Fruit fly (Drosophila melanogaster) whole organism, embryonic: ENCODE measurements around the gene Sur.

Experiments
- CG1024 ChIP-seq: fragments of 200-800 bp; sonication (Bioruptor generic); IDR thresholded peaks from 2 replicates; pipeline ENCODE4 v1.3.6; 2022; ENCODE audit warnings: missing biosample characterization, missing genetic modification characterization
- CG11247 ChIP-seq: fragments of 200-800 bp; sonication (Bioruptor generic); IDR thresholded peaks from 2 replicates; pipeline ENCODE4 v1.3.6; 2022; ENCODE audit warnings: missing biosample characterization, missing genetic modification characterization
- CG11560 ChIP-seq: fragments of 200-800 bp; sonication (Bioruptor generic); IDR thresholded peaks from 3 replicates; pipeline ENCODE4 v1.3.6; 2022; ENCODE audit warnings: missing biosample characterization, missing genetic modification characterization
- CG13287 ChIP-seq: fragments of 200-800 bp; sonication (Bioruptor generic); IDR thresholded peaks from 2 replicates; pipeline ENCODE4 v1.3.6; 2022; ENCODE audit warnings: missing biosample characterization, missing genetic modification characterization; ENCODE audit not compliant: partially characterized antibody
- CG14050 ChIP-seq: fragments of 200-800 bp; sonication (Bioruptor generic); IDR thresholded peaks from 3 replicates; pipeline ENCODE4 v1.3.6; 2022; ENCODE audit warnings: missing biosample characterization, missing genetic modification characterization
- CG14860 ChIP-seq: fragments of 200-800 bp; sonication (Bioruptor generic); IDR thresholded peaks from 3 replicates; pipeline ENCODE4 v1.3.6; 2022; ENCODE audit warnings: missing biosample characterization, missing genetic modification characterization; ENCODE audit not compliant: partially characterized antibody
- CG17361 ChIP-seq: fragments of 200-800 bp; sonication (Bioruptor generic); IDR thresholded peaks from 3 replicates; pipeline ENCODE4 v1.3.6; 2022; ENCODE audit warnings: missing biosample characterization, missing genetic modification characterization
- CG2712 ChIP-seq: fragments of 200-800 bp; optimal IDR thresholded peaks from 3 replicates; lab custom pipeline; 2019; ENCODE audit warnings: missing biosample characterization, mild to moderate bottlenecking, missing genetic modification characterization, moderate library complexity
- CG32532 ChIP-seq: fragments of 200-800 bp; sonication (Bioruptor generic); IDR thresholded peaks from 2 replicates; pipeline ENCODE4 v1.3.6; 2022; ENCODE audit warnings: missing biosample characterization, missing genetic modification characterization
- CG34376 ChIP-seq: fragments of 200-800 bp; sonication (Bioruptor generic); optimal IDR thresholded peaks from 2 replicates; lab custom pipeline; 2018; ENCODE audit warnings: missing biosample characterization, mild to moderate bottlenecking, missing genetic modification characterization
- CG4730 ChIP-seq: fragments of 200-800 bp; sonication (Bioruptor generic); IDR thresholded peaks from 2 replicates; pipeline ENCODE4 v1.3.6; 2022; ENCODE audit warnings: missing biosample characterization, missing genetic modification characterization
- CG6254 ChIP-seq: fragments of 200-800 bp; sonication (Bioruptor generic); optimal IDR thresholded peaks from 3 replicates; lab custom pipeline; 2017; ENCODE audit warnings: mild to moderate bottlenecking, missing biosample characterization, missing genetic modification reagents, missing genetic modification characterization
- CG8290 ChIP-seq, 3 experiments: fragments of 200-800 bp; sonication (Bioruptor generic); optimal IDR thresholded peaks; 2 replicates each; lab custom pipeline; 2016 to 2019; ENCODE audit warnings: missing biosample characterization in 3 of 3, missing genetic modification characterization in 3 of 3, mild to moderate bottlenecking in 2 of 3, moderate library complexity in 1 of 3
- CG8924 ChIP-seq: fragments of 200-800 bp; optimal IDR thresholded peaks from 3 replicates; lab custom pipeline; 2019; ENCODE audit warnings: missing biosample characterization, mild to moderate bottlenecking, missing genetic modification characterization, moderate library complexity
- CG9727 ChIP-seq: fragments of 200-800 bp; sonication (Bioruptor generic); optimal IDR thresholded peaks from 3 replicates; lab custom pipeline; 2017; ENCODE audit warnings: missing biosample characterization, mild to moderate bottlenecking, missing genetic modification characterization
- CG9797 ChIP-seq: fragments of 200-800 bp; sonication (Bioruptor generic); optimal IDR thresholded peaks from 3 replicates; lab custom pipeline; 2018; ENCODE audit warnings: missing biosample characterization, mild to moderate bottlenecking, missing genetic modification characterization
- CG9876 ChIP-seq: fragments of 200-800 bp; sonication (Bioruptor generic); optimal IDR thresholded peaks from 2 replicates; lab custom pipeline; 2016; ENCODE audit warnings: missing biosample characterization, missing genetic modification characterization
- CTCF ChIP-seq: fragments of 200-800 bp; sonication (Bioruptor generic); optimal IDR thresholded peaks from 2 replicates; lab custom pipeline; 2017; ENCODE audit warnings: missing biosample characterization, mild to moderate bottlenecking, missing genetic modification characterization, moderate library complexity
- Dll ChIP-seq: fragments of 200-800 bp; sonication (Bioruptor generic); IDR thresholded peaks from 4 replicates; pipeline ENCODE4 v1.3.6; 2022; ENCODE audit warnings: missing biosample characterization, missing genetic modification characterization; ENCODE audit not compliant: partially characterized antibody
- Elba2 ChIP-seq: fragments of 200-800 bp; sonication (Bioruptor generic); optimal IDR thresholded peaks from 3 replicates; lab custom pipeline; 2016; ENCODE audit warnings: missing biosample characterization, missing genetic modification characterization
- Fer1 ChIP-seq: fragments of 200-800 bp; sonication (Bioruptor generic); optimal IDR thresholded peaks from 2 replicates; lab custom pipeline; 2017; ENCODE audit warnings: missing biosample characterization, mild to moderate bottlenecking, missing genetic modification characterization
- HHEX ChIP-seq: fragments of 200-800 bp; sonication (Bioruptor generic); optimal IDR thresholded peaks from 3 replicates; lab custom pipeline; 2017; ENCODE audit warnings: missing biosample characterization, mild to moderate bottlenecking, missing genetic modification characterization, missing genetic modification reagents
- HLH4C ChIP-seq: fragments of 200-800 bp; sonication (Bioruptor generic); IDR thresholded peaks from 3 replicates; pipeline ENCODE4 v1.3.6; 2022; ENCODE audit warnings: missing biosample characterization, missing genetic modification characterization; ENCODE audit not compliant: partially characterized antibody
- HmgZ ChIP-seq: fragments of 200-800 bp; sonication (Bioruptor generic); optimal IDR thresholded peaks from 2 replicates; lab custom pipeline; 2018; ENCODE audit warnings: missing biosample characterization, mild to moderate bottlenecking, missing genetic modification characterization
- Hmx ChIP-seq: fragments of 200-800 bp; sonication (Bioruptor generic); optimal IDR thresholded peaks from 2 replicates; lab custom pipeline; 2016; ENCODE audit warnings: missing biosample characterization, missing genetic modification characterization
- Lhr ChIP-seq: fragments of 200-800 bp; sonication (Bioruptor generic); optimal IDR thresholded peaks from 3 replicates; lab custom pipeline; 2017; ENCODE audit warnings: mild to moderate bottlenecking, missing biosample characterization, missing genetic modification reagents, missing genetic modification characterization
- MESR4 ChIP-seq: fragments of 200-800 bp; sonication (Bioruptor generic); optimal IDR thresholded peaks from 2 replicates; lab custom pipeline; 2018; ENCODE audit warnings: missing biosample characterization, mild to moderate bottlenecking, missing genetic modification characterization, moderate library complexity
- Mad ChIP-seq: fragments of 200-800 bp; sonication (Bioruptor generic); optimal IDR thresholded peaks from 2 replicates; lab custom pipeline; 2016; ENCODE audit warnings: missing biosample characterization, missing genetic modification characterization
- Med ChIP-seq: fragments of 200-800 bp; sonication (Bioruptor generic); peaks from one replicate; lab custom pipeline; 2016; ENCODE audit warnings: missing biosample characterization, missing genetic modification characterization, mild to moderate bottlenecking, inconsistent platforms, moderate library complexity
- NC2α ChIP-seq: fragments of 200-800 bp; sonication (Bioruptor generic); optimal IDR thresholded peaks from 2 replicates; lab custom pipeline; 2016; ENCODE audit warnings: missing biosample characterization, missing genetic modification characterization
- Nf-YC ChIP-seq: fragments of 200-800 bp; optimal IDR thresholded peaks from 3 replicates; lab custom pipeline; 2019; ENCODE audit warnings: missing biosample characterization, mild to moderate bottlenecking, missing genetic modification characterization, moderate library complexity
- Pdp1 ChIP-seq, 2 experiments: fragments of 200-800 bp; sonication (Bioruptor generic); optimal IDR thresholded peaks; 3 replicates each; lab custom pipeline; 2016; ENCODE audit warnings: missing biosample characterization in 2 of 2, missing genetic modification characterization in 2 of 2, mild to moderate bottlenecking in 1 of 2, moderate library complexity in 1 of 2
- Ptx1 ChIP-seq: fragments of 200-800 bp; sonication (Bioruptor generic); IDR thresholded peaks from 2 replicates; pipeline ENCODE4 v1.3.6; 2022; ENCODE audit warnings: missing biosample characterization, missing genetic modification characterization
- ab ChIP-seq: fragments of 200-800 bp; sonication (Bioruptor generic); optimal IDR thresholded peaks from 2 replicates; lab custom pipeline; 2016; ENCODE audit warnings: missing biosample characterization, missing genetic modification characterization
- ato ChIP-seq: fragments of 200-800 bp; sonication (Bioruptor generic); IDR thresholded peaks from 2 replicates; pipeline ENCODE4 v1.3.6; 2022; ENCODE audit warnings: missing biosample characterization, missing genetic modification characterization; ENCODE audit not compliant: partially characterized antibody
- bbx ChIP-seq: fragments of 200-800 bp; sonication (Bioruptor generic); IDR thresholded peaks from 2 replicates; pipeline ENCODE4 v1.3.6; 2022; ENCODE audit warnings: missing biosample characterization, missing genetic modification characterization; ENCODE audit not compliant: partially characterized antibody
- dmrt11E ChIP-seq: fragments of 200-800 bp; sonication (Bioruptor generic); optimal IDR thresholded peaks from 3 replicates; lab custom pipeline; 2018; ENCODE audit warnings: missing biosample characterization, mild to moderate bottlenecking, missing genetic modification characterization, moderate library complexity
- fd96Cb ChIP-seq: fragments of 200-800 bp; sonication (Bioruptor generic); optimal IDR thresholded peaks from 2 replicates; lab custom pipeline; 2018; ENCODE audit warnings: missing biosample characterization, mild to moderate bottlenecking, missing genetic modification characterization, moderate library complexity
- insv ChIP-seq, 2 experiments: fragments of 200-800 bp; sonication (Bioruptor generic); optimal IDR thresholded peaks; 3 replicates each; lab custom pipeline; 2016 to 2018; ENCODE audit warnings: missing biosample characterization in 2 of 2, missing genetic modification characterization in 2 of 2
- pho ChIP-seq: fragments of 200-800 bp; sonication (Bioruptor generic); optimal IDR thresholded peaks from 2 replicates; lab custom pipeline; 2016; ENCODE audit warnings: missing biosample characterization, missing genetic modification characterization
- phol ChIP-seq: fragments of 200-800 bp; sonication (Bioruptor generic); optimal IDR thresholded peaks from 3 replicates; lab custom pipeline; 2018; ENCODE audit warnings: missing biosample characterization, mild to moderate bottlenecking, missing genetic modification characterization, moderate library complexity
- seq ChIP-seq: fragments of 200-800 bp; sonication (Bioruptor generic); IDR thresholded peaks from 2 replicates; pipeline ENCODE4 v1.3.6; 2022; ENCODE audit warnings: missing biosample characterization, missing genetic modification characterization
- sob ChIP-seq: fragments of 200-800 bp; sonication (Bioruptor generic); IDR thresholded peaks from 2 replicates; pipeline ENCODE4 v1.3.6; 2022; ENCODE audit warnings: missing biosample characterization, missing genetic modification characterization
- tgo ChIP-seq: fragments of 200-800 bp; sonication (Bioruptor generic); IDR thresholded peaks from 3 replicates; pipeline ENCODE4 v1.3.6; 2022; ENCODE audit warnings: missing biosample characterization, missing genetic modification characterization
- tna ChIP-seq: fragments of 200-800 bp; sonication (Bioruptor generic); IDR thresholded peaks from 2 replicates; pipeline ENCODE4 v1.3.6; 2022; ENCODE audit warnings: missing biosample characterization, missing genetic modification characterization; ENCODE audit not compliant: partially characterized antibody
- unc-4 ChIP-seq: fragments of 200-800 bp; sonication (Bioruptor generic); IDR thresholded peaks from 2 replicates; pipeline ENCODE4 v1.3.6; 2022; ENCODE audit warnings: missing biosample characterization, missing genetic modification characterization; ENCODE audit not compliant: partially characterized antibody
- zfh2 ChIP-seq: fragments of 200-800 bp; sonication (Bioruptor generic); optimal IDR thresholded peaks from 2 replicates; lab custom pipeline; 2016; ENCODE audit warnings: missing biosample characterization, missing genetic modification characterization

Sur gene

DNA sequence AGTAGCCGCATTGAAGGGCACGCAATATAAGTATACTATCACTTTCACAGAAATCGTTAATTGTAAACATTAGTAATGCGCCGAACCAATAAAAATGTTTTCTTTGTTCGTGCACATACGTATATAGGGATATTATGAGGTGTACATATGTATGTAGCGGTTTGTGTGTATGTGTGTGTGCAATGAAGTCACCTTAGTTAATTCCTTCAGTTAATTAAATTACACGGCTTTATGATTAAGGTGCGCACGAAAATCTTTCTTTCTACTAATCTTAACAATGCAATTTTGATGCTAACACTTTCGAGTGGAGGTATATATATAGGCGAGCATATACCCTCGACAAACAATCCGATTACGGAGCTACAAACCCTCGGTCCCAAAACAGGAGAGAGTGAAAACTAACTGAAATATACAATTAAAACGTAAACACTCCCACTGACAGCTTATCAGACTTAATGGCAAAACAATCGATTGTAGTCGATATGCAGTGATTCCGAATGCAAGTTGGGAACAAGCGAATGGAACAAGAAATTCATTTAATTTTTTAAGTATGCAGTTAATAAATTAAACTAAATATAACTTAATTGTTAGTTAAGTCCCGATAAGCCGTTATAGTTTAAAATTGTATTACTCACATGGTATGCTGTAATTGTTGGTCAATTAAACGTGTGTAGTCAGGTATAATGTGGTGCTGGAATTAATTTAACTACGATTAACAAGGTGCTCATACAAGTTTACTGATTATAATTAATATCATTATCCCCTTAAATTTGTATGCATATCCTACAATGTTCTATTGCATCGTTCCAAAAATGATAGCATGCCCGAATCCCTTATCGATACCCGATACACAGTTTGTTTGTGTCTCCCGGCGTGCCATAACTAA is 21.8 kb upstream of the Sur start, which contains the start of the genes Npc1a and Prosalpha6 (continued):
- TF ChIP-seq Pdp1 (GFP tag; optimal IDR thresholded peaks at IDR 0.05; lab: Kevin White, UChicago) (peak; percentile 9 to 40), bbx (GFP tag; lab: Robert Waterston, UW) (peak; percentile 50; the same call in 1 of the 2 replicates), CG9876 (GFP tag; lab: Kevin White, UChicago) (no peak), CG13287 (peak; percentile 62), CG11560 (tag; lab: Robert Waterston, UW) (peak; percentile 91; the same call in 2 of the 3 replicates), CG14050 (no peak), Mad (GFP tag; lab: Kevin White, UChicago) (peak; percentile 30), HLH4C (GFP tag; lab: Robert Waterston, UW) (peak; percentile 66; the same call in 2 of the 3 replicates), Elba2 (GFP tag; lab: Kevin White, UChicago) (no peak), unc-4 (GFP tag; lab: Robert Waterston, UW) (peak; percentile 67), sob (GFP tag; lab: Robert Waterston, UW) (no peak), Nf-YC (tag; lab: Kevin White, UChicago) (peak; percentile 30), insv (GFP tag; optimal IDR thresholded peaks at IDR 0.05; lab: Kevin White, UChicago) (peak in 1 of 2 experiments; percentile 58), seq (no peak), CG6254 (GFP tag; lab: Kevin White, UChicago) (peak; percentile 53), CG8290 (GFP tag; optimal IDR thresholded peaks at IDR 0.05; lab: Kevin White, UChicago) (peak; percentile 77), CG8290 (tag; optimal IDR thresholded peaks at IDR 0.05; lab: Kevin White, UChicago) (peak; percentile 72 to 82), CTCF (GFP tag; lab: Kevin White, UChicago) (no peak), CG32532 (GFP tag; lab: Robert Waterston, UW) (no peak), CG9797 (peak; percentile 42), fd96Cb (tag; lab: Kevin White, UChicago) (peak; percentile 1), HHEX (GFP tag; lab: Kevin White, UChicago) (no peak), phol (tag; lab: Kevin White, UChicago) (peak; percentile 61), pho (no peak), Hmx (GFP tag; lab: Kevin White, UChicago) (no peak), Fer1 (GFP tag; lab: Kevin White, UChicago) (peak; percentile 5), CG9727 (GFP tag; lab: Kevin White, UChicago) (peak; percentile 12), Ptx1 (GFP tag; lab: Robert Waterston, UW) (no peak), CG34376 (GFP tag; lab: Kevin White, UChicago) (peak; percentile 36), Med (GFP tag; lab: Kevin White, UChicago) (peak; percentile 79), tgo (no peak), CG8924 (tag; lab: Kevin White, UChicago) (peak; percentile 47), CG1024 (GFP tag; lab: Robert Waterston, UW) (peak; percentile 70), ato (GFP tag; lab: Robert Waterston, UW) (peak; percentile 57; the same call in 1 of the 2 replicates), zfh2 (peak; percentile 25), CG17361 (GFP tag; lab: Robert Waterston, UW) (peak; percentile 68; the same call in 1 of the 3 replicates), Dll (GFP tag; lab: Robert Waterston, UW) (peak; percentile 66; the same call in 2 of the 4 replicates), CG14860 (GFP tag; lab: Robert Waterston, UW) (peak; percentile 50; the same call in 1 of the 3 replicates), CG4730 (no peak), dmrt11E (peak; percentile 32), tna (no peak), ab (GFP tag; lab: Kevin White, UChicago) (peak; percentile 20), MESR4 (peak; percentile 36), CG11247 (GFP tag; lab: Robert Waterston, UW) (no peak), CG2712 (tag; lab: Kevin White, UChicago) (peak; percentile 51), HmgZ (tag; lab: Kevin White, UChicago) (peak; percentile 22), NC2α (GFP tag; lab: Kevin White, UChicago) (peak; percentile 25), Lhr (GFP tag; lab: Kevin White, UChicago) (peak; percentile 33)
